Worm (Caenorhabditis elegans) whole organism, midembryonic: ENCODE data around the gene C02F4.5.

Experiments used
- cog-1 ChIP-seq: sonication (generic microtip); optimal IDR thresholded peaks from 2 replicates; lab custom pipeline; 2016; ENCODE audit warnings: missing genetic modification characterization, missing compliant biosample characterization
- flt-1 ChIP-seq: fragments of 200-800 bp; sonication (Bioruptor generic); IDR thresholded peaks from 2 replicates; pipeline ENCODE4 v1.3.6; 2022; ENCODE audit warnings: missing genetic modification characterization, missing compliant biosample characterization
- ref-1 ChIP-seq: fragments of 200-800 bp; sonication (Bioruptor generic); conservative IDR thresholded peaks from 2 replicates; pipeline ENCODE4 v1.3.6; 2022; ENCODE audit warnings: missing genetic modification reagents, missing genetic modification characterization, missing compliant biosample characterization
- ztf-23 ChIP-seq: fragments of 200-800 bp; sonication (Bioruptor generic); IDR thresholded peaks from 2 replicates; pipeline ENCODE4 v1.3.6; 2022; ENCODE audit warnings: missing genetic modification reagents, missing genetic modification characterization, missing compliant biosample characterization
- ztf-29 ChIP-seq: fragments of 200-800 bp; sonication (Bioruptor generic); IDR thresholded peaks from 2 replicates; pipeline ENCODE4 v1.3.6; 2022; ENCODE audit warnings: missing genetic modification reagents, missing genetic modification characterization, missing compliant biosample characterization

ce11 chrIV:10482585-10482984 lies 41.4 kb downstream of the C02F4.5 start:
- TF ChIP-seq ref-1 (GFP tag; lab: Robert Waterston, UW) (no peak), ztf-29 (GFP tag; lab: Robert Waterston, UW) (no peak), flt-1 (GFP tag; lab: Robert Waterston, UW) (no peak), ztf-23 (GFP tag; lab: Robert Waterston, UW) (no peak), cog-1 (tag; lab: Kevin White, UChicago) (no peak)
